Worm (Caenorhabditis elegans): ENCODE measurements around the gene xpo-3.

The xpo-3 gene

DNA sequence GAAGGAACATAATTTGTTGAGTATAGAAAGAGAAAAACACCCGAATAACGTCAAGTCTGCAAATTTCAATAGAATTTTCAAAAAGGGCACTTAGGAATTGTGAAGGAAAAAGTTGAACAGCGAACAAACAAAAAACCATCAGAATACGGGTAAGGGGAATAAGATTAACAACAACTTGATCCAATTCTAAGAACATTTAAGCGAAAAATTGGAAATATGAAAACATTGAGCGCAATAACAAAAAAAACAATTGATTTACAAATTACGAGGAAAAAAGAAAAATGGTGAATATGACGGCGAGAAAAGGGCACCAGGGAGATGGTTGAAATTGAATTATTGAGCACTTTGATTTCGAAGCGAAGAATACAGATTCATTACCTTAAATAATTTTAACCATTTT, 6.9 kb downstream of the xpo-3 start:
- TF ChIP-seq rnt-1 (tag; optimal IDR thresholded peaks at IDR 0.05): no peak
- no peak for TF ChIP-seq fkh-10 (GFP tag; optimal IDR thresholded peaks at IDR 0.05)
- no peak for TF ChIP-seq K02D7.2 (tag; optimal IDR thresholded peaks at IDR 0.05)
- TF ChIP-seq ceh-31 (tag; optimal IDR thresholded peaks at IDR 0.05): no peak
- TF ChIP-seq ceh-22 (tag; optimal IDR thresholded peaks at IDR 0.05): no peak
- no peak for TF ChIP-seq ceh-48 (tag; optimal IDR thresholded peaks at IDR 0.05)
- no peak for TF ChIP-seq sox-2 (GFP tag; IDR thresholded peaks at IDR 0.05)
- no peak for TF ChIP-seq C38D4.7 (GFP tag; optimal IDR thresholded peaks at IDR 0.05)
- no peak for TF ChIP-seq ceh-24 (tag; optimal IDR thresholded peaks at IDR 0.05)
- TF ChIP-seq ama-1 (optimal IDR thresholded peaks at IDR 0.05): no peak
- no peak for TF ChIP-seq odd-2 (tag; optimal IDR thresholded peaks at IDR 0.05)
- no peak for TF ChIP-seq ceh-34 (tag; optimal IDR thresholded peaks at IDR 0.05)
- no peak for TF ChIP-seq lim-6 (tag; optimal IDR thresholded peaks at IDR 0.05)
- no peak for TF ChIP-seq elt-2 (tag; optimal IDR thresholded peaks at IDR 0.05)

DNA sequence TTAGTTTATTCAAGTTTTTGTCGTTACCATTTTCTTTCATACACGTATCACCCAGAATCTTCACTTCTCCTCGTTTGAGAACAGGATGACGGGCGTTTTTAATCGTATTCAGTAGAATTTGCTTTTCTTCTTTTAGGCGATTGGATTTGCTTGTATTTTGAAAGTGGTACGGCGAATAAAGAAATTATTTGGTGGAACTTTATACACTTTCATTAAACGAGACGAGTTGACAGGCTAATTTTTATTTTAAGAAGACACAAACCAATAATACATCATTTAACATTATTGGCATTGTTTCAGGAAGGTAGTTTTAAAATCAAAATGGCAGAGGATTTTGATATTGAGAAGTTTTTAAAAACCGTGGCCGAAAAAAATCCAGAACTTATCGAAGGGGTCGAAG, 8.8 kb downstream of the xpo-3 start, which contains the start of gene C49H3.4:
C49H3.4 (plus strand) TSS at position 301 of the 400 bp plus-strand sequence.
- TF ChIP-seq gmeb-2 (tag; optimal IDR thresholded peaks at IDR 0.05) (no peak), che-1 (tag; optimal IDR thresholded peaks at IDR 0.05) (no peak), Y22D7AL.16 (tag; optimal IDR thresholded peaks at IDR 0.05) (no peak), unc-86 (tag; optimal IDR thresholded peaks at IDR 0.05) (no peak), tbx-2 (tag; optimal IDR thresholded peaks at IDR 0.05) (no peak), K09A11.1 (tag; optimal IDR thresholded peaks at IDR 0.05; ENCODE audit: insufficient read depth) (no peak), nfya-1 (tag; optimal IDR thresholded peaks at IDR 0.05) (no peak), ceh-24 (tag; optimal IDR thresholded peaks at IDR 0.05) (no peak), elt-2 (tag; optimal IDR thresholded peaks at IDR 0.05) (no peak), hlh-8 (tag; optimal IDR thresholded peaks at IDR 0.05) (no peak), tbx-7 (tag; optimal IDR thresholded peaks at IDR 0.05) (no peak), ceh-14 (tag; optimal IDR thresholded peaks at IDR 0.05) (no peak)

DNA sequence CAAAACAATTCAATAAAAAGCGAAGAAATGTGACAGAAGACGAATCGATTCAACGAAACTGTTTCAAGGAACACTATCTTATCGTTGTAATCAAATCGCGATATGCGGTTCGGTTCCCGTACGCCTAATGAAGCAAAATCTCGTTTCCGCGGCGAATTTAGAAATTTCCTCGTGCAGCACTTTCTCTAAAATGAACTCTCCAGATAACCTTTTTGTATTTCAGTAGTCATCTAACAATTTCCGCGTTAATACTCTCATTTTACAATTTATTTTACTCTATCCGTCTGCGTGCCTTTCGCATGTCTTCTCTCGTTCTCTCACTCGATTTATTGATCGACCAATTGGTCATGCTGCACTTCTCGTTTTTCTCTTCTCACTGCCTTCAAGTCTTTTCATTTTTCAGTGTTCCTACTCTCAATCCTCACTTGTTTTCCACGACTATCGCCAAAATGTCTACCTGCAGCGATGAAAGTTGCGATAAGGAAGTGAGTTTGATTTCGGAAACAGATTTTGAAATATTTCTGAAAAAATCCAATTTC, 13.6 kb downstream of the xpo-3 start, which contains the start of the genes npp-27 and ntl-4:
npp-27 (minus strand) TSS at position 51 of the 539 bp plus-strand sequence.
ntl-4 (plus strand) TSS at position 379 of the 539 bp plus-strand sequence.
- TF ChIP-seq nfya-1 (tag; optimal IDR thresholded peaks at IDR 0.05) (peak; percentile 4), ceh-9 (tag; optimal IDR thresholded peaks at IDR 0.05) (no peak), ceh-48 (tag; optimal IDR thresholded peaks at IDR 0.05) (peak; percentile 24), hlh-15 (tag; optimal IDR thresholded peaks at IDR 0.05) (no peak), C38D4.7 (GFP tag; optimal IDR thresholded peaks at IDR 0.05) (no peak)

- TF ChIP-seq ceh-22 (tag; optimal IDR thresholded peaks at IDR 0.05) (no peak), elt-2 (tag; optimal IDR thresholded peaks at IDR 0.05) (no peak), ceh-45 (GFP tag; IDR thresholded peaks at IDR 0.05) (no peak), ceh-9 (tag; optimal IDR thresholded peaks at IDR 0.05) (no peak), odd-2 (tag; optimal IDR thresholded peaks at IDR 0.05) (no peak), madf-2 (tag; optimal IDR thresholded peaks at IDR 0.05) (no peak), hlh-30 (tag; optimal IDR thresholded peaks at IDR 0.05; ENCODE audit: insufficient read depth) (peak; percentile 68), ceh-48 (tag; optimal IDR thresholded peaks at IDR 0.05) (peak; percentile 71), ceh-18 (tag; optimal IDR thresholded peaks at IDR 0.05) (peak; percentile 16), elt-4 (tag; optimal IDR thresholded peaks at IDR 0.05) (no peak), unc-42 (tag; optimal IDR thresholded peaks at IDR 0.05) (peak; percentile 36), hlh-6 (tag; optimal IDR thresholded peaks at IDR 0.05) (no peak), mec-3 (tag; optimal IDR thresholded peaks at IDR 0.05; ENCODE audit: borderline replicate concordance) (no peak), fax-1 (tag; optimal IDR thresholded peaks at IDR 0.05) (no peak), sdc-2 (tag; optimal IDR thresholded peaks at IDR 0.05) (no peak), ceh-24 (tag; optimal IDR thresholded peaks at IDR 0.05) (no peak), pros-1 (tag; optimal IDR thresholded peaks at IDR 0.05) (no peak), tbx-2 (tag; optimal IDR thresholded peaks at IDR 0.05) (peak; percentile 3), zip-5 (tag; optimal IDR thresholded peaks at IDR 0.05) (no peak), lim-6 (tag; optimal IDR thresholded peaks at IDR 0.05) (no peak), K09A11.1 (tag; optimal IDR thresholded peaks at IDR 0.05; ENCODE audit: insufficient read depth) (no peak), T23F11.4 (GFP tag; optimal IDR thresholded peaks at IDR 0.05) (no peak), ceh-34 (tag; optimal IDR thresholded peaks at IDR 0.05) (peak; percentile 42), unc-86 (tag; optimal IDR thresholded peaks at IDR 0.05) (no peak), Y22D7AL.16 (tag; optimal IDR thresholded peaks at IDR 0.05) (no peak), ceh-30 (tag; optimal IDR thresholded peaks at IDR 0.05) (peak; percentile 6), npax-4 (tag; optimal IDR thresholded peaks at IDR 0.05) (no peak), ceh-19 (GFP tag; optimal IDR thresholded peaks at IDR 0.05) (no peak), F13H6.1 (tag; optimal IDR thresholded peaks at IDR 0.05) (no peak), pat-9 (tag; optimal IDR thresholded peaks at IDR 0.05) (no peak)
These were observed 14.2 kb downstream of the xpo-3 start for ce11 chrIV:7909455-7910141.

Measured in whole organism, late embryonic.